Fruit fly (Drosophila melanogaster) whole organism, larva: Measurements from ENCODE around the gene Creld.
A peak's percentile ranks its signal among the peaks of the same experiment; 100 is the strongest.

ENCODE experiments used
- noc ChIP-seq: fragments of 200-800 bp; sonication (Bioruptor generic); optimal IDR thresholded peaks from 3 replicates; lab custom pipeline; 2019; ENCODE audit warnings: missing biosample characterization, mild to moderate bottlenecking, missing genetic modification characterization, moderate library complexity

Creld gene

dm6 chr2L:102161-102761, at the start of gene Creld:
Gene Creld (plus strand): TSS chr2L:102380.
- no peak for TF ChIP-seq noc (tag; lab: Kevin White, UChicago)

DNA sequence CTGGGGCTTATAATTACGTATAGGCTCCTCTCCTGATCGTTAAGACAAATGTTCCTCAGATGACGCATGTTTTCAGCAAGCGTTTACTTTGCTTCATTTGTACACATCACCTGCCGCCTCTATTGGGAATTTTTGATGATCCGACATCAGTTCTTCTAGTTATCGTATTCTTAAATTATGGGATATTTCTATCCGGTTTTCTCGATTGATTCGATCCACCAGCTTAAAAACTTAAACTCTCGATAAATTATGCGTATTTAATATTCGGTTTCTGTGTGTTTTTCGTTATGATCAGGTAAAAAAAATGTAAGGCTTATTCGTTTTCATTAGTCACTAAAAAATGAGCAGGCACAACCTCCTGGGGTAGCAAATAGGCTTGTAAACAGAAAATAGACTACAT, 49.1 kb upstream of the Creld start:
- no peak for TF ChIP-seq noc (tag; lab: Kevin White, UChicago)

- no peak for TF ChIP-seq noc (tag; lab: Kevin White, UChicago)
Measured at dm6 chr2L:56865-57264, 45.3 kb upstream of the Creld start.

dm6 chr2L:59058-59603, 43.0 kb upstream of the Creld start:
- no peak for TF ChIP-seq noc (tag; lab: Kevin White, UChicago)

- TF ChIP-seq noc (tag; lab: Kevin White, UChicago), result no peak
Measured at dm6 chr2L:65354-65949, 36.7 kb upstream of the Creld start, which contains the start of gene Cda5. Gene Cda5 (minus strand): TSS chr2L:65404.

DNA sequence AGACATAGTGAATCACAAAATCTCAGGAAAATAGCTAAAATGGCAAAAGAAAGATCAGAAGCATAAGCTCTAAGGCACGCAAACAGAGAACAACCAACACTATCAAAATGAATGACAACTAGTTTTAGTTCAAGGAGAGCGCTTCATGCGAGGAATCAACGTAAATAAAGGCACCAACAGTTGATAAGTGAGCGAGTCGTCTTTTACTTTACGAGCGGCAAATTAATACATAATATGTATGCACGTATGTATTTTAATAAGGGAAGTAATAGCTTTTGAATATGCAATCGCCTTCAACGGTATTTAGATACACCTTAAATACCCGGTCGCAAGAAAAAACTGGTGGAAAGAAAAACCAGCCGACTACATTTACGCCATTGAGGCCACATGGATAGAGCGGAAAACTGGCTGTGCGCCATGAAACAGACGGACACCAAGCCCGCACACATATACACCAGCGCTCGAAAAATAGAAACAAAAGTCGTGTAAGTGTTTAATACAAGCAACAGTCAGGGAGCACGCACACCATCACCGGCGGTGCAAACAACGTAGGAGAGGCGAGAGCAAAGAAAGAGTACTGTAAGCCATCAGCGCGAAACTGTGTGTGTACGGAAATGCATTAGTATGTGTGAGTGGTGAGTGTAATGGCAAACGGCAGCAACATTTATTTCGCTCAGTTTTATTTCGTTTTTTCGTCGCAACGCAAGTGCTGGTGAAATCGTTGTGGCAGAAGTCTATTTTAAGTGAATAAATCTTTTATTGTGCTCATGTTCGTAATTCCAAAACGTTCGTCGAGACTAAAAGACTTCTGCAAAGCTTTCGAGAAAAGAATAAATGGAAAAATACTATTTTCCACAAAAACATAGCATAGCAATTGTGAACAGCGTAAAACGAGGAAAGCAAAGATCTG, 35.6 kb upstream of the Creld start, which contains the start of gene dbr:
Gene dbr (plus strand): TSS at position 114 of the 910 bp plus-strand sequence.
- TF ChIP-seq noc (tag; lab: Kevin White, UChicago), result peak; percentile 4

DNA sequence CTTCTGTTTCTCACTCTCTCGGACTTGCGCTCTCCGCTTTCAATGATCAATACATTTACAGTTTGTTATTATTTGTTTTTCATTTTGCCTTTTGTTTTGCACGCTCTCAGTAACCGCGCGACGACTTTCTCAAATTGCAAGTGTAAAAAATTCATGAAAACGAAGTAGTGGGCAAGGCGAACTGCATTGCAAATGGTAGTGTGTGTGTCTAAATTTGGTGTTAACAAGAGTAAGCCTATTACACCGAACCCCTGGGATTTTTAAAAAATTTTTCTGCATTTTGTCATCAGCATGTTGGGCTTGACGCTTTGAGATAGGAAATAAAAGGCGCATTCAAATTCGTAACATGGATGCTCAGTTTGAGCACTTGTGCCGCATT, 34.9 kb upstream of the Creld start:
- TF ChIP-seq noc (tag; lab: Kevin White, UChicago), result no peak

DNA sequence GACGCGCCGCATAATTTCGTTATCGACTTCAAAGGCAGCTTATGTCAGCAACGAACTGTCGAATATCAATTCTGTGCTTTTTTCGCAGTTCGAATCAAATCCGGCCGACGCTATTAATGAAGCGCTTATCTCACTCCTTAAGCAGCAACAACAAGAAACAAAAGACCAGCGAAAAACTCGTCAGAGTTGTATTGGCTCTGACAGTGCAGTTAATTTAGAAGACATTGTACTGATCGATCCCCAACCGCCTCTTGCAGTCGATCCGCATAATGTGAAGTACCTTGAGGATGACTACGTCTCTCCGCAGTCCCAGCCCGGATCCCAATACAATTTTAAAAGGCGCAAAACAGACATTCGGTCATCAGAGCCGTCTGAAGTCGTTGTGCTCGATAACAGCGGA, 32.6 kb upstream of the Creld start:
- TF ChIP-seq noc (tag; lab: Kevin White, UChicago), result no peak

DNA sequence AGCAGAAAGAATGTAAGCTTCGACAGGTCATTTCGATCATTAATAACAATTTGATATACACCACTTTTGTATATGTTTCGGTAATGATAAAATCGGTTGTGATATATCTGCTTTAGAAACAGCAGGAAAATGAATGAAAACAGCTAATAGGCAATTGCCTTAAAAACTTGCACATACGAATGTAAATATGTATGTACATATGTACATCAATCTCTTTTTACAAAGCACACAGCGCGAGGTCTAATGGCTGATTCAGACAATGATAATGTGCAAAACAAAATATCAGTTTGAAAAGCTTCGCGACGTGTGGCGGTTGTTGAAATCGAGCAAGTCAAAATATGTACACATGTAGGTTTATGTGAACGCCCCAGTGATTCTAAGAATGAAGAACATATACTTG, 30.7 kb upstream of the Creld start, which contains the start of gene galectin:
Gene galectin (plus strand): TSS at position 301 of the 400 bp plus-strand sequence.
- TF ChIP-seq noc (tag; lab: Kevin White, UChicago), result no peak

- TF ChIP-seq noc (tag; lab: Kevin White, UChicago), result peak; percentile 50
Measured at dm6 chr2L:71869-72751, 30.1 kb upstream of the Creld start.

DNA sequence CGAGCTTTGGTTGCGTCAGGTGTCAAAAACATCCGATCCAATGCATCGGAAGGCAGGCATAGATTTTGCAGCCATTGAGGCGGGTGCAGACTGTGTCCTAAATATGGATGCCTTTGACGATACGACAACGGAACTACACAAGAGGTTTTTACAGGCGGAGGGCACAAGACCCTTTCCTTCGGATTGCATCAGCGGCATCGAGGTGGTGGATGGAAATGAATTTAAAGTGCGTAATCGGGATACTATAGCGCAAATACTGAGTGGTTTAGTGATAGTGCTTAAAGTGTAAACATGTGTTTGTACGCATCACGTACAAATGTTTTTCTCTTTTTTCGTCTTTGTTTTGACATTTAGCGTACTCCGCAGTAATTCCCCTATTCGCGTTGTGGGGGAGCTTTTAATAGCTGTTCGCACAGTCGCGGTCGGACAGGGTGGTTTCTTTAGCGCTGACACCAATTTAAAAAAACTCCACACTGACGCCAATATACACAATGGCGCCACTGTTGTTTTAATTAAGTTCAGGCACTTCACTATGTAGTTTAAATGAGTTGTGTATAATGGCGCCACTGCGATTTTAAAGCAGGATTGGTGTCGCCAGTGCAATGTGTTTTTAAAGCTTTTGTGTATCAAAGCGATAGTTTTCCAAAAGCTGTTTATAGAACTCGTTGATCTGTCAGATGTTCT, 29.3 kb upstream of the Creld start:
- TF ChIP-seq noc (tag; lab: Kevin White, UChicago), result peak; percentile 9

- TF ChIP-seq noc (tag; lab: Kevin White, UChicago), result no peak
Measured at dm6 chr2L:73760-74388, 28.3 kb upstream of the Creld start.

DNA sequence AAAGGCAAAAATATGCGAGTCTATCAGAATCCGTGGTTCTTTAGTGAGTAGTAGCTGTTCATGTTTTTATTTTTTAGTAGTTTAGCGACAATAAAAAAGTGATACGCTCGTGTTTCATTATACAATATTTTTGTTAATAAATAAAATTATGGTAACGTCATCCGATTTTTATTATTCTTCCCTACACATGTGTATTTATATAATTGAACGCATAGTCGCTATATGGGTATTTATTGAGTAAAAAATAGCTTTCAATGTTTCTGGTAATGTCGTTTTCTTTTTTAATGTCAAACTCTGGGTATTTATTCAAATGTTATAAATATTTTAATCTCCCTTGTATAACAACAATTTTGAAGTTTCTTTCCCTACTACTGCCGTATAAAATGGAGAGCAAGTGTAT, 26.1 kb upstream of the Creld start, which contains the start of gene CG11374:
Gene CG11374 (plus strand): TSS at position 301 of the 400 bp plus-strand sequence.
- no peak for TF ChIP-seq noc (tag; lab: Kevin White, UChicago)

DNA sequence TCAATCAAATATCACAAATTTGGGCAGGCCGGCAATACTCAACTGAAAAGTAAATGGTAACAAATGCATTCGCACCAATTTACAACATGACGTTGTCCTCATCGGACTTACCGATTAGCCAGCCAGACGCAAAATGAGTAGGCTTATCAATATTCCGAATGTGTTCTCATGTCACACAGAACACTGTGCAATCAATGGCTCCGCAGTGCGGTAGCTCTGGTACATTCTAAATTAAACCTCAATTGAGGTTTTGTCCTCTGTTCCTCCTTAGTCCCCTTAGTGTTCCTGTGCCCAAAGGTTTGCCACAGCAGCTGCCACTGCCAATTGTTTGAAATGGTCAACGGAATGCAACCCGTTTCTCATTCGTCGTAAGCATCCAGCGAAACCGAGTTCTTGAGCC, 23.4 kb upstream of the Creld start:
- no peak for TF ChIP-seq noc (tag; lab: Kevin White, UChicago)
